Worm (Caenorhabditis elegans) whole organism, late embryonic: Measurements from ENCODE around the gene atg-2.

ENCODE experiments used
- C08G9.2 ChIP-seq: sonication (generic microtip); optimal IDR thresholded peaks from 2 replicates; lab custom pipeline; 2016; ENCODE audit warnings: mild to moderate bottlenecking, missing genetic modification characterization, moderate library complexity, missing compliant biosample characterization
- ama-1 ChIP-seq: fragments of 150-350 bp; optimal IDR thresholded peaks from 2 replicates; lab custom pipeline; 2014
- elt-2 ChIP-seq: sonication (generic microtip); optimal IDR thresholded peaks from 2 replicates; lab custom pipeline; 2016; ENCODE audit warnings: missing genetic modification reagents, missing genetic modification characterization, missing compliant biosample characterization
- fkh-10 ChIP-seq: fragments of 150-350 bp; optimal IDR thresholded peaks from 2 replicates; lab custom pipeline; 2014; ENCODE audit warnings: missing biosample characterization, missing genetic modification reagents, missing genetic modification characterization
- hlh-15 ChIP-seq: sonication (generic microtip); optimal IDR thresholded peaks from 2 replicates; lab custom pipeline; 2016; ENCODE audit warnings: missing genetic modification characterization, missing compliant biosample characterization
- nhr-11 ChIP-seq: fragments of 150-350 bp; optimal IDR thresholded peaks from 2 replicates; lab custom pipeline; 2014; ENCODE audit warnings: missing biosample characterization, missing genetic modification characterization
- pat-9 ChIP-seq: fragments of 200-800 bp; sonication (Bioruptor generic); optimal IDR thresholded peaks from 2 replicates; lab custom pipeline; 2018; ENCODE audit warnings: mild to moderate bottlenecking, missing genetic modification characterization, moderate library complexity, missing compliant biosample characterization
- pha-4 ChIP-seq: fragments of 150-350 bp; optimal IDR thresholded peaks from 2 replicates; lab custom pipeline; 2018; ENCODE audit warnings: missing biosample characterization, missing genetic modification reagents, missing genetic modification characterization
- sox-4 ChIP-seq: sonication (generic microtip); optimal IDR thresholded peaks from 2 replicates; lab custom pipeline; 2017; ENCODE audit warnings: mild to moderate bottlenecking, missing genetic modification characterization, inconsistent platforms, missing compliant biosample characterization
- tbx-2 ChIP-seq: sonication (generic microtip); optimal IDR thresholded peaks from 2 replicates; lab custom pipeline; 2016; ENCODE audit warnings: missing genetic modification characterization, missing compliant biosample characterization
- unc-42 ChIP-seq: sonication (generic microtip); optimal IDR thresholded peaks from 2 replicates; lab custom pipeline; 2016; ENCODE audit warnings: missing genotype, missing genetic modification characterization, missing compliant biosample characterization
- unc-86 ChIP-seq: sonication (generic microtip); optimal IDR thresholded peaks from 2 replicates; lab custom pipeline; 2016; ENCODE audit warnings: missing genetic modification characterization, missing compliant biosample characterization

ce11 chrX:6804405-6804804 lies 2.2 kb upstream of the atg-2 start:
- TF ChIP-seq fkh-10 (GFP tag; lab: Kevin White, UChicago) (no peak), hlh-15 (tag; lab: Kevin White, UChicago) (no peak), pha-4 (tag; lab: Kevin White, UChicago) (no peak), tbx-2 (tag; lab: Kevin White, UChicago) (no peak), ama-1 (no peak), unc-86 (tag; lab: Kevin White, UChicago) (no peak), nhr-11 (no peak), unc-42 (tag; lab: Kevin White, UChicago) (no peak), pat-9 (tag; lab: Kevin White, UChicago) (no peak), sox-4 (tag; lab: Kevin White, UChicago) (no peak), elt-2 (tag; lab: Kevin White, UChicago) (no peak), C08G9.2 (tag; lab: Kevin White, UChicago) (no peak)
